Worm (Caenorhabditis elegans) whole organism, L3 larva: Measurements from ENCODE around the gene sru-17.
"Not testable (repeated sequence)": the region's sequence is repeated elsewhere in the genome, so short reads cannot be mapped to it uniquely, and the experiment has no call there.

Experiments used
- aly-2 ChIP-seq: fragments of 150-350 bp; optimal IDR thresholded peaks from 2 replicates; lab custom pipeline; 2014; ENCODE audit warnings: missing biosample characterization, missing genetic modification characterization
- ama-1 ChIP-seq: fragments of 150-350 bp; optimal IDR thresholded peaks from 2 replicates; lab custom pipeline; 2018
- ceh-16 ChIP-seq: sonication (generic microtip); optimal IDR thresholded peaks from 2 replicates; lab custom pipeline; 2017; ENCODE audit warnings: missing biosample characterization, missing genetic modification characterization
- ceh-28 ChIP-seq: fragments of 150-350 bp; optimal IDR thresholded peaks from 2 replicates; lab custom pipeline; 2014; ENCODE audit warnings: missing biosample characterization, missing genetic modification reagents, missing genetic modification characterization
- ceh-82 ChIP-seq: fragments of 150-350 bp; optimal IDR thresholded peaks from 2 replicates; lab custom pipeline; 2014; ENCODE audit warnings: missing biosample characterization, missing genetic modification characterization
- ceh-9 ChIP-seq: sonication (generic microtip); optimal IDR thresholded peaks from 2 replicates; lab custom pipeline; 2018; ENCODE audit warnings: missing biosample characterization, missing genetic modification characterization
- daf-12 ChIP-seq: fragments of 150-350 bp; optimal IDR thresholded peaks from 2 replicates; lab custom pipeline; 2014; ENCODE audit warnings: missing biosample characterization, missing genetic modification reagents, missing genetic modification characterization
- egl-27 ChIP-seq: sonication (generic microtip); optimal IDR thresholded peaks from 4 replicates; lab custom pipeline; 2017; ENCODE audit warnings: missing biosample characterization, missing genetic modification reagents, missing genetic modification characterization
- elt-1 ChIP-seq: fragments of 150-350 bp; optimal IDR thresholded peaks from 2 replicates; lab custom pipeline; 2014; ENCODE audit warnings: missing biosample characterization, missing genetic modification characterization
- elt-2 ChIP-seq: sonication (generic microtip); optimal IDR thresholded peaks from 2 replicates; lab custom pipeline; 2016; ENCODE audit warnings: missing genetic modification reagents, mild to moderate bottlenecking, missing genetic modification characterization, missing compliant biosample characterization
- elt-3 ChIP-seq, 3 experiments: fragments of 150-350 bp in 1 of 3; sonication (generic microtip) in 2 of 3; optimal IDR thresholded peaks; 2 replicates in 2 of 3; 4 replicates in 1 of 3; lab custom pipeline; 2014 to 2017; ENCODE audit warnings: missing biosample characterization in 3 of 3, missing genetic modification characterization in 3 of 3
- eor-1 ChIP-seq, 2 experiments: fragments of 150-350 bp; optimal IDR thresholded peaks; 2 replicates each; lab custom pipeline; 2014 to 2018; ENCODE audit warnings: missing biosample characterization in 2 of 2, missing genetic modification characterization in 2 of 2
- fkh-2 ChIP-seq: fragments of 150-350 bp; optimal IDR thresholded peaks from 2 replicates; lab custom pipeline; 2014; ENCODE audit warnings: missing biosample characterization, missing genetic modification reagents, missing genetic modification characterization
- fos-1 ChIP-seq: fragments of 150-350 bp; optimal IDR thresholded peaks from 2 replicates; lab custom pipeline; 2014; ENCODE audit warnings: missing biosample characterization, missing genetic modification characterization
- hmg-11 ChIP-seq: sonication (generic microtip); optimal IDR thresholded peaks from 2 replicates; lab custom pipeline; 2016; ENCODE audit warnings: missing genetic modification characterization, missing compliant biosample characterization
- jun-1 ChIP-seq: fragments of 150-350 bp; optimal IDR thresholded peaks from 2 replicates; lab custom pipeline; 2014; ENCODE audit warnings: missing biosample characterization, missing genetic modification reagents, missing genetic modification characterization
- lin-39 ChIP-seq: fragments of 150-350 bp; optimal IDR thresholded peaks from 2 replicates; lab custom pipeline; 2018; ENCODE audit warnings: missing biosample characterization, missing genetic modification reagents, missing genetic modification characterization
- lsy-12 ChIP-seq: sonication (generic microtip); optimal IDR thresholded peaks from 2 replicates; lab custom pipeline; 2016; ENCODE audit warnings: mild to moderate bottlenecking, missing genetic modification characterization, missing compliant biosample characterization
- mdl-1 ChIP-seq: fragments of 150-350 bp; optimal IDR thresholded peaks from 2 replicates; lab custom pipeline; 2014; ENCODE audit warnings: missing biosample characterization, missing genetic modification characterization
- mml-1 ChIP-seq: fragments of 150-350 bp; sonication (generic microtip); optimal IDR thresholded peaks from 3 replicates; lab custom pipeline; 2014; ENCODE audit warnings: missing biosample characterization, missing genetic modification characterization
- nfya-1 ChIP-seq: sonication (generic microtip); optimal IDR thresholded peaks from 2 replicates; lab custom pipeline; 2017; ENCODE audit warnings: missing genetic modification characterization, mild to moderate bottlenecking, missing compliant biosample characterization, antibody characterized with exemption, moderate library complexity; ENCODE audit not compliant: insufficient read depth
- nhr-12 ChIP-seq: fragments of 150-350 bp; optimal IDR thresholded peaks from 2 replicates; lab custom pipeline; 2014; ENCODE audit warnings: missing biosample characterization, missing genetic modification characterization
- nhr-23 ChIP-seq: fragments of 150-350 bp; optimal IDR thresholded peaks from 2 replicates; lab custom pipeline; 2014; ENCODE audit warnings: missing biosample characterization, missing genetic modification reagents, missing genetic modification characterization
- nhr-237 ChIP-seq: fragments of 150-350 bp; optimal IDR thresholded peaks from 2 replicates; lab custom pipeline; 2014; ENCODE audit warnings: missing biosample characterization, missing genetic modification characterization
- nhr-25 ChIP-seq: sonication (generic microtip); optimal IDR thresholded peaks from 2 replicates; lab custom pipeline; 2017; ENCODE audit warnings: missing biosample characterization, missing genetic modification characterization
- nhr-28 ChIP-seq: fragments of 150-350 bp; optimal IDR thresholded peaks from 2 replicates; lab custom pipeline; 2014; ENCODE audit warnings: missing biosample characterization, missing genetic modification characterization
- nhr-43 ChIP-seq: sonication (generic microtip); optimal IDR thresholded peaks from 2 replicates; lab custom pipeline; 2016; ENCODE audit warnings: mild to moderate bottlenecking, missing genetic modification characterization, missing compliant biosample characterization; ENCODE audit not compliant: poor library complexity, severe bottlenecking
- nhr-67 ChIP-seq: fragments of 150-350 bp; optimal IDR thresholded peaks from 2 replicates; lab custom pipeline; 2014; ENCODE audit warnings: missing biosample characterization, missing genetic modification characterization
- nhr-77 ChIP-seq: fragments of 150-350 bp; optimal IDR thresholded peaks from 2 replicates; lab custom pipeline; 2014; ENCODE audit warnings: missing biosample characterization, missing genetic modification characterization
- pha-4 ChIP-seq: fragments of 150-350 bp; optimal IDR thresholded peaks from 2 replicates; lab custom pipeline; 2014; ENCODE audit warnings: missing biosample characterization, missing genetic modification reagents, missing genetic modification characterization
- pqm-1 ChIP-seq: fragments of 150-350 bp; optimal IDR thresholded peaks from 2 replicates; lab custom pipeline; 2017; ENCODE audit warnings: missing biosample characterization, missing genetic modification characterization, inconsistent platforms
- sea-2 ChIP-seq: fragments of 150-350 bp; sonication (generic microtip); optimal IDR thresholded peaks from 4 replicates; lab custom pipeline; 2014; ENCODE audit warnings: missing biosample characterization, missing genetic modification reagents, missing genetic modification characterization
- skn-1 ChIP-seq: fragments of 150-350 bp; optimal IDR thresholded peaks from 2 replicates; lab custom pipeline; 2014; ENCODE audit warnings: missing biosample characterization, missing genetic modification characterization
- snpc-4 ChIP-seq: fragments of 150-350 bp; optimal IDR thresholded peaks from 2 replicates; lab custom pipeline; 2014; ENCODE audit warnings: missing biosample characterization, missing genetic modification characterization
- unc-39 ChIP-seq: sonication (generic microtip); optimal IDR thresholded peaks from 4 replicates; lab custom pipeline; 2017; ENCODE audit warnings: missing biosample characterization, missing genetic modification characterization
- unc-62 ChIP-seq: fragments of 150-350 bp; sonication (generic microtip); optimal IDR thresholded peaks from 4 replicates; lab custom pipeline; 2014; ENCODE audit warnings: missing biosample characterization, missing genetic modification reagents, missing genetic modification characterization
- zag-1 ChIP-seq: fragments of 150-350 bp; optimal IDR thresholded peaks from 2 replicates; lab custom pipeline; 2014; ENCODE audit warnings: missing biosample characterization, missing genetic modification characterization

The sru-17 gene

ce11 chrIV:12478711-12479110 is 26.8 kb upstream of the sru-17 start, which contains the start of gene igdb-1:
TSS of gene igdb-1 (plus strand) at chrIV:12479011.
- TF ChIP-seq ceh-82, nhr-12, elt-1 (tag; lab: Kevin White, UChicago): not testable (repeated sequence)

- not testable (repeated sequence) for TF ChIP-seq mdl-1 (tag; lab: Kevin White, UChicago); unc-62; nhr-25 (tag; lab: Kevin White, UChicago)
These were observed 21.0 kb upstream of the sru-17 start, which contains the start of gene T04A11.4 for ce11 chrIV:12484479-12484878. TSS of gene T04A11.4 (minus strand) at chrIV:12484579.

- TF ChIP-seq nhr-77 (tag; lab: Kevin White, UChicago) (no peak), nhr-23 (tag; lab: Kevin White, UChicago) (no peak), fkh-2 (tag; lab: Kevin White, UChicago) (no peak), pha-4 (tag; lab: Kevin White, UChicago) (no peak), mml-1 (no peak)
These were observed 18.3 kb upstream of the sru-17 start, which contains the start of gene sru-26 for ce11 chrIV:12487194-12487593. TSS of gene sru-26 (plus strand) at chrIV:12487494.

- no peak for TF ChIP-seq nhr-43
- TF ChIP-seq fos-1 (tag; lab: Kevin White, UChicago), result no peak
- no peak for TF ChIP-seq nhr-67 (tag; lab: Kevin White, UChicago)
- no peak for TF ChIP-seq nhr-77 (tag; lab: Kevin White, UChicago)
- no peak for TF ChIP-seq elt-2 (tag; lab: Kevin White, UChicago)
- no peak for TF ChIP-seq skn-1 (tag; lab: Kevin White, UChicago)
- TF ChIP-seq nfya-1, result no peak
- TF ChIP-seq mml-1, result no peak
- TF ChIP-seq pqm-1, result no peak
- no peak for TF ChIP-seq ama-1 (lab: Kevin White, UChicago)
- no peak for TF ChIP-seq lsy-12 (tag; lab: Kevin White, UChicago)
- no peak for TF ChIP-seq ceh-9
- no peak for TF ChIP-seq elt-3 (tag; optimal IDR thresholded peaks at IDR 0.05; lab: Kevin White, UChicago)
- TF ChIP-seq zag-1 (tag; lab: Kevin White, UChicago), result no peak
- no peak for TF ChIP-seq nhr-237
- TF ChIP-seq daf-12 (tag; lab: Kevin White, UChicago), result no peak
- no peak for TF ChIP-seq nhr-28 (tag; lab: Kevin White, UChicago)
- TF ChIP-seq fkh-2 (tag; lab: Kevin White, UChicago), result no peak
- TF ChIP-seq snpc-4, result no peak
- TF ChIP-seq sea-2 (GFP tag; lab: Kevin White, UChicago), result no peak
These were observed 15.0 kb upstream of the sru-17 start, which contains the start of gene him-6 for ce11 chrIV:12490491-12490890. TSS of gene him-6 (plus strand) at chrIV:12490791.

- TF ChIP-seq nhr-23 (tag; lab: Kevin White, UChicago) (no peak), sea-2 (GFP tag; lab: Kevin White, UChicago) (no peak), eor-1 (tag; optimal IDR thresholded peaks at IDR 0.05; lab: Kevin White, UChicago) (no peak), ceh-28 (tag; lab: Kevin White, UChicago) (no peak), nhr-77 (tag; lab: Kevin White, UChicago) (no peak), lin-39 (tag; lab: Kevin White, UChicago) (no peak)
- TF ChIP-seq, all 47 proteins: peak for 0
These were observed 10.3 kb upstream of the sru-17 start, which contains the start of gene sru-20 for ce11 chrIV:12495196-12495595. TSS of gene sru-20 (plus strand) at chrIV:12495496.

ce11 chrIV:12498238-12498637 is 7.3 kb upstream of the sru-17 start, which contains the start of gene sru-19:
TSS of gene sru-19 (plus strand) at chrIV:12498538.
- TF ChIP-seq nhr-28 (tag; lab: Kevin White, UChicago), result no peak
- TF ChIP-seq ceh-9, result no peak
- TF ChIP-seq jun-1 (tag; lab: Kevin White, UChicago), result no peak
- TF ChIP-seq nhr-43, result no peak
- no peak for TF ChIP-seq lin-39 (tag; lab: Kevin White, UChicago)
- TF ChIP-seq unc-39 (tag; lab: Kevin White, UChicago), result no peak
- no peak for TF ChIP-seq mml-1
- no peak for TF ChIP-seq hmg-11 (tag; lab: Kevin White, UChicago)
- TF ChIP-seq ceh-28 (tag; lab: Kevin White, UChicago), result no peak
- TF ChIP-seq egl-27 (tag; lab: Kevin White, UChicago), result no peak
- TF ChIP-seq ceh-16 (tag; lab: Kevin White, UChicago), result no peak
- no peak for TF ChIP-seq snpc-4
- TF ChIP-seq aly-2 (tag; lab: Kevin White, UChicago), result no peak
